Worm (Caenorhabditis elegans): Measurements from ENCODE around the gene R09H10.7.

- TF ChIP-seq ama-1 (optimal IDR thresholded peaks at IDR 0.05) (no peak), pha-4 (tag; optimal IDR thresholded peaks at IDR 0.05) (no peak), elt-2 (tag; optimal IDR thresholded peaks at IDR 0.05) (no peak), ceh-34 (tag; optimal IDR thresholded peaks at IDR 0.05) (no peak), unc-86 (tag; optimal IDR thresholded peaks at IDR 0.05) (no peak)
These were observed 20.9 kb upstream of the R09H10.7 start, which contains the start of gene R09H10.1 for ce11 chrIV:10599983-10600382.
